Worm (Caenorhabditis elegans): Measurements from ENCODE around the gene W09H1.3.

Gene W09H1.3

ce11 chrII:13199674-13200215 is 15.5 kb downstream of the W09H1.3 start, which contains the start of gene btf-1 (continued):
- TF ChIP-seq pqm-1 (tag; optimal IDR thresholded peaks at IDR 0.05) (peak; percentile 78), lim-6 (tag; optimal IDR thresholded peaks at IDR 0.05) (peak; percentile 69), sox-4 (tag; optimal IDR thresholded peaks at IDR 0.05) (no peak), unc-3 (GFP tag; conservative IDR thresholded peaks at IDR 0.05) (no peak), unc-3 (tag; optimal IDR thresholded peaks at IDR 0.05) (peak; percentile 73), pha-2 (tag; optimal IDR thresholded peaks at IDR 0.05) (peak; percentile 25), ceh-48 (tag; optimal IDR thresholded peaks at IDR 0.05) (no peak), ets-4 (tag; optimal IDR thresholded peaks at IDR 0.05) (peak; percentile 68), tbx-2 (tag; optimal IDR thresholded peaks at IDR 0.05) (peak; percentile 85), ceh-31 (tag; optimal IDR thresholded peaks at IDR 0.05) (peak; percentile 93), mec-3 (tag; optimal IDR thresholded peaks at IDR 0.05; ENCODE audit: borderline replicate concordance) (no peak), pag-3 (tag; optimal IDR thresholded peaks at IDR 0.05; ENCODE audit: borderline replicate concordance) (no peak), ceh-45 (GFP tag; IDR thresholded peaks at IDR 0.05) (no peak), ceh-9 (tag; optimal IDR thresholded peaks at IDR 0.05) (no peak), ref-2 (tag; optimal IDR thresholded peaks at IDR 0.05) (peak; percentile 82), ceh-24 (tag; optimal IDR thresholded peaks at IDR 0.05) (no peak), elt-4 (tag; optimal IDR thresholded peaks at IDR 0.05) (no peak), hlh-13 (GFP tag; optimal IDR thresholded peaks at IDR 0.05) (no peak), gmeb-2 (tag; optimal IDR thresholded peaks at IDR 0.05) (no peak), che-1 (tag; optimal IDR thresholded peaks at IDR 0.05) (no peak), ceh-18 (tag; optimal IDR thresholded peaks at IDR 0.05) (peak; percentile 35), F13H6.1 (tag; optimal IDR thresholded peaks at IDR 0.05) (peak; percentile 71), K02D7.2 (tag; optimal IDR thresholded peaks at IDR 0.05) (no peak), ceh-34 (tag; optimal IDR thresholded peaks at IDR 0.05) (peak; percentile 42), ceh-14 (tag; optimal IDR thresholded peaks at IDR 0.05) (peak; percentile 91), sox-2 (GFP tag; IDR thresholded peaks at IDR 0.05) (no peak), hlh-8 (tag; optimal IDR thresholded peaks at IDR 0.05) (peak; percentile 91), odd-2 (tag; optimal IDR thresholded peaks at IDR 0.05) (no peak), ceh-22 (tag; optimal IDR thresholded peaks at IDR 0.05) (no peak), pros-1 (tag; optimal IDR thresholded peaks at IDR 0.05) (no peak), fkh-6 (tag; optimal IDR thresholded peaks at IDR 0.05) (peak; percentile 10), ceh-2 (tag; optimal IDR thresholded peaks at IDR 0.05) (peak; percentile 73), pat-9 (tag; optimal IDR thresholded peaks at IDR 0.05) (peak; percentile 7), ceh-6 (GFP tag; optimal IDR thresholded peaks at IDR 0.05) (no peak), fax-1 (tag; optimal IDR thresholded peaks at IDR 0.05) (peak; percentile 86), hlh-30 (tag; optimal IDR thresholded peaks at IDR 0.05; ENCODE audit: insufficient read depth) (no peak), eyg-1 (tag; optimal IDR thresholded peaks at IDR 0.05) (peak; percentile 16)

ce11 chrII:13215792-13216191 is 31.6 kb downstream of the W09H1.3 start, which contains the start of gene F15D4.2:
Gene F15D4.2 (plus strand): TSS chrII:13216092.
- TF ChIP-seq ceh-22 (tag; optimal IDR thresholded peaks at IDR 0.05) (no peak), ceh-14 (tag; optimal IDR thresholded peaks at IDR 0.05) (no peak), ceh-18 (tag; optimal IDR thresholded peaks at IDR 0.05) (no peak), che-1 (tag; optimal IDR thresholded peaks at IDR 0.05) (no peak), ama-1 (optimal IDR thresholded peaks at IDR 0.05) (no peak), ahr-1 (tag; optimal IDR thresholded peaks at IDR 0.05) (no peak), unc-3 (GFP tag; conservative IDR thresholded peaks at IDR 0.05) (no peak), unc-3 (tag; optimal IDR thresholded peaks at IDR 0.05) (no peak), pax-1 (tag; optimal IDR thresholded peaks at IDR 0.05) (no peak), unc-86 (tag; optimal IDR thresholded peaks at IDR 0.05) (no peak), Y22D7AL.16 (tag; optimal IDR thresholded peaks at IDR 0.05) (no peak), K09A11.1 (tag; optimal IDR thresholded peaks at IDR 0.05; ENCODE audit: insufficient read depth) (no peak), nfya-1 (tag; optimal IDR thresholded peaks at IDR 0.05) (no peak), gmeb-2 (tag; optimal IDR thresholded peaks at IDR 0.05) (no peak), pat-9 (tag; optimal IDR thresholded peaks at IDR 0.05) (no peak), ref-2 (tag; optimal IDR thresholded peaks at IDR 0.05) (no peak)
